Worm (Caenorhabditis elegans): ENCODE data around the gene gip-1.
A peak's percentile ranks its signal among the peaks of the same experiment; 100 is the strongest.

The gip-1 gene

DNA sequence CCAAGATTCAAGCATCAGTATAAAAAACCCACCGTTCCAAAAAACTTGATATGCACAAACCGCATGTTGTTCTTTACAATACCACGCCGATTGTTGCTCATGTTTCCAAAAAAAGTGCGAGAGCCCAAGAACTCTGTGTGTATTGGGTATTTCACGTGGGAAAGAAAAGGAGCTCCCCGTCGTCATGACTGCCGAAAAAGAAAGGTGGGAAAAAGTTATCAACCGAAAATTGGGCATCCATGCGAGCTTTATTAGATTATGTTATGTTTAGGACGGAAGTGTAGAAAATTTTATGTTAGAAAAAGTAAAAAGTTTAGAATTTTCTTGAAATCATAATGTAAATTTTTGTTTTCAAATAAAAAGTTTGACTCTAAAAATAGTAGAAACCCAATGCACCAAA lies 21.0 kb downstream of the gip-1 start, which contains the start of gene H04J21.4:
Gene H04J21.4 (minus strand): TSS at position 101 of the 400 bp plus-strand sequence.
- TF ChIP-seq mep-1 (tag; optimal IDR thresholded peaks at IDR 0.05) (no peak), lin-13 (tag; optimal IDR thresholded peaks at IDR 0.05) (no peak), bed-3 (GFP tag; optimal IDR thresholded peaks at IDR 0.05) (no peak), M03D4.4 (tag; optimal IDR thresholded peaks at IDR 0.05) (no peak), drap-1 (GFP tag; optimal IDR thresholded peaks at IDR 0.05) (no peak), blmp-1 (tag; optimal IDR thresholded peaks at IDR 0.05) (no peak), zip-8 (tag; optimal IDR thresholded peaks at IDR 0.05) (no peak), ham-2 (GFP tag; optimal IDR thresholded peaks at IDR 0.05) (no peak), ceh-43 (GFP tag; optimal IDR thresholded peaks at IDR 0.05) (no peak), ceh-39 (tag; optimal IDR thresholded peaks at IDR 0.05) (no peak), elt-3 (tag; optimal IDR thresholded peaks at IDR 0.05) (no peak)

DNA sequence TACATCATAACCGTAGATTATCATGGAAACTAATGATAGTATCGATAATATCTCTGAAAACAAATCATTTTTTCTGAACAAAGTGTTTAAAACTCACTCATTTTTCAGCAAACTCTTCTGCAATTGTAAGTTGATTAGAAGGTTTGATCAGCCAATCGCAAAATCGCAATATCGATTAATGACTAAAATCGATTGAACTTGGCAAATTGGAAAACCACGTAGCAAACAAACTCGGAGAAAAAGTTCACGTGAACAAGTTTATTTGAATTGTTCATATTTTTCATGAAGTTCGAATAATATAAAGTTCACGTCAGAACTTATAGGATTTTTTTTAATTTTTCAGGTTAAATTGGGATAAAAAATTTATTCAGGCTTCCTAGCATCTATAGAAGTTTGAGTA lies 24.5 kb downstream of the gip-1 start, which contains the start of gene H04J21.1:
Gene H04J21.1 (minus strand): TSS at position 101 of the 400 bp plus-strand sequence.
- no peak for TF ChIP-seq nhr-76 (tag; optimal IDR thresholded peaks at IDR 0.05)
- no peak for TF ChIP-seq ztf-11 (tag; optimal IDR thresholded peaks at IDR 0.05)
- TF ChIP-seq nhr-12 (tag; optimal IDR thresholded peaks at IDR 0.05), result no peak
- TF ChIP-seq lin-32 (GFP tag; optimal IDR thresholded peaks at IDR 0.05), result no peak
- no peak for TF ChIP-seq unc-39 (tag; optimal IDR thresholded peaks at IDR 0.05)
- TF ChIP-seq ces-1 (GFP tag; optimal IDR thresholded peaks at IDR 0.05), result no peak
- TF ChIP-seq mep-1 (tag; optimal IDR thresholded peaks at IDR 0.05), result no peak
- TF ChIP-seq unc-120 (tag; optimal IDR thresholded peaks at IDR 0.05; ENCODE audit: poor library complexity, severe bottlenecking), result no peak
- TF ChIP-seq ceh-83 (GFP tag; optimal IDR thresholded peaks at IDR 0.05), result no peak

DNA sequence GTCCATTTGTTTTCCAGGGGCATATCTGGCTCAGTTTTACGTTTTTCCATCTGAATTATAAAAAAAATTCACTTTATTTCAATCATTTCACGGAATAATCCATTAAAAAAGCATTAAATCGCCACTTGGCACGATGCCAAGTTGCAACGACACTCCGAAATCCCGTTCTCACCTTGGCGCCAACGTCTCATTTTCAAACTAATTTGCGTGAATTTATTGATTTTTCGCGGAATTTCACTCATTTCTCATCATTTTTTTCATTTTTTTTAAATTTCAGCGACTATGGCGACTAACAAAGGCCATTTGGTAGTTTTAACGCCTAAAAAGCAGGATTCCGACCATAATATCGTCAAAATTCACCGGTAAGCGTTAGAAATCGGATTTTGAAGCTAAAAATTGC lies 28.5 kb downstream of the gip-1 start, which contains the start of gene H14E04.2:
Gene H14E04.2 (plus strand): TSS at position 276 of the 400 bp plus-strand sequence.
- TF ChIP-seq unc-39 (tag; optimal IDR thresholded peaks at IDR 0.05) (no peak), lsy-2 (tag; optimal IDR thresholded peaks at IDR 0.05) (peak; percentile 24), bed-3 (GFP tag; optimal IDR thresholded peaks at IDR 0.05) (no peak), sptf-1 (tag; optimal IDR thresholded peaks at IDR 0.05) (no peak), hlh-1 (tag; optimal IDR thresholded peaks at IDR 0.05) (peak; percentile 19), mep-1 (tag; optimal IDR thresholded peaks at IDR 0.05) (peak; percentile 81), unc-120 (tag; optimal IDR thresholded peaks at IDR 0.05; ENCODE audit: poor library complexity, severe bottlenecking) (no peak), ces-1 (GFP tag; optimal IDR thresholded peaks at IDR 0.05) (peak; percentile 72), blmp-1 (tag; optimal IDR thresholded peaks at IDR 0.05) (no peak), pha-4 (tag; optimal IDR thresholded peaks at IDR 0.05) (peak; percentile 85), elt-1 (tag; optimal IDR thresholded peaks at IDR 0.05; ENCODE audit: borderline replicate concordance, insufficient read depth) (no peak), lin-13 (tag; optimal IDR thresholded peaks at IDR 0.05) (peak; percentile 75)

DNA sequence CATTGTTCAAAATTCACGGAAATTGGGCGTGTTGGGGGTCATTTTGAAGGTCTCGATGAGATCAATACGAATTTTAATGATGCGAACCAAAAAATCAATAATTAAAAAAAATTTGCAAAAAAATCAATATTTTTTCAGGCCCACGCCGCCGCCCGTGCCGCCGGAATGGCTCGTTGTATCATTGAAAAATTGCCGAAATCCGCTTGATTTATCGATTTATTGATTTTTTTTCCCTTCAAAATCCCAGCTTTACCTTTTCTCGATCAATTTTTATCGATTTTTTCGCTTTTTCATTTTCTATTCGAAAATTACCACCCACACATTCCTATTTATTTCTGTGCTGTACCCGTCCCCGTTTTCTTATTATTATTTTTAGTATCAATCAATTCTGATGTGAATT lies 37.0 kb downstream of the gip-1 start:
- TF ChIP-seq nhr-12 (tag; optimal IDR thresholded peaks at IDR 0.05), result no peak
- no peak for TF ChIP-seq nhr-28 (tag; optimal IDR thresholded peaks at IDR 0.05)
- TF ChIP-seq ceh-43 (GFP tag; optimal IDR thresholded peaks at IDR 0.05), result no peak

DNA sequence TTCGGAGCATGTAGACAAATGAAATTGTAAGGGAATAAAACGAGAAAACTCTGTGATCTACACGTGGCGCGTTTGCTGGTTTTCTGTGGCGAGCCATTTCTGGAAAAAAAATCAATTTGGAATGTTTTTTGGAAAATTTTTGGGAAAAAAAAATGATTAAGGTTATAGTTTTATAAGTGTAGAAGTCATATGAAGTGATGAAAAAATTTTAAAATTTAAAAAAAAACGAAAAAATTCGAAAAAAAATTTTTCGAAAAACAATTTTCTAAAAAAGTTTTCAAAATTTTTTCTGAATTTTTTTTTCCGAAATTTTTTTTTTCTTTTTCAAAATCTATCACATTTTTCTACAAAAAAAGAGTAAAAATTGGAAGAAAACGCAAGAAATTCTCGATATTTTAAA lies 39.1 kb downstream of the gip-1 start, which contains the start of gene H14E04.3:
Gene H14E04.3 (minus strand): TSS at position 101 of the 400 bp plus-strand sequence.
- TF ChIP-seq ztf-11 (tag; optimal IDR thresholded peaks at IDR 0.05), result no peak

DNA sequence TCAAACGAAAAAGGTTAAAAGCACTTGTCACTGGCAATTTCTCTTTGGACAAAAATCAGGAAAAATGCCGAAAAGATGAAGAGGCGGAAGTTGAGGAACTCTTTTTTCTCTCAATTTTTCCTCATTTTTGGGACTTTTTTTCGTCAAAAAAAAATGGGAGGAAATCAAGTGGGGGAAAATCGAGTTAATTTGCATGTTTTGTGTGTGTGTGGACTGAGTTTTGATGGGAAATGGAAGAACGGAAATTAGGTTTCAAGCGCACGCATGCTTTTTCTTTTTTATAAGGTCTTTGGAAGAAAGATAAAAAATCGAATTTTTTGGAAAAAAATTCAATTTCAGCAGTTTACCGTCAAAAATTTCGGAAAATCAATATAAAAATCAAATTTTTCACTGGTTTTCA lies 44.3 kb downstream of the gip-1 start:
- peak; percentile 76 for TF ChIP-seq ces-1 (GFP tag; optimal IDR thresholded peaks at IDR 0.05)
- no peak for TF ChIP-seq nhr-76 (tag; optimal IDR thresholded peaks at IDR 0.05)

DNA sequence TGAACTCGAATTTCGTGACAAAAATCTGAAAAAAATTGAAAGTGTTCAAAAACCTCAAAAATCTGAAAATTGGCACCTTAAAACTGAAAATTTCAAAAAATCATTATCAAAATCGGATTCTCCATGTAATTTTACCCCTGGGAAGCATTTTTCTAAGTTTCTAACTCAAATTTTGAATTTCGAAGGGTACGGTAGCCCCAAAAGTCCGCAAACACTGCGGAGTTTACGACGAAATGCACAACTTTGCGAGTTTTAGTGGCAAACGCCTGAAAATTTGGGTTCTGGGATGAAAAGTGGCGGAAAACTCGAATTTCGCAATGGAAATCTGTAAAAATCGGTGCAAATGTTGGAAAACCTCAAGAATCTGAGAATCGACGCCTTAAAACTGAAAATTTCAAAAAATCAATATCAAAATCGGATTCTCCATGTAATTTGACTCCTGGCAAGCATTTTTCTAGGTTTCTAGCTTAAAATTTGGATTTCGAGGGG lies 46.3 kb downstream of the gip-1 start:
- TF ChIP-seq lsy-2 (tag; optimal IDR thresholded peaks at IDR 0.05) (peak; percentile 53), lin-13 (tag; optimal IDR thresholded peaks at IDR 0.05) (peak; percentile 9), snpc-4 (tag; optimal IDR thresholded peaks at IDR 0.05) (no peak)
